Fruit fly (Drosophila melanogaster) Kc167 (cell line): Measurements from ENCODE around the gene Nedd4.

ENCODE experiments used
- Myc ChIP-seq: fragments of >200 bp; optimal IDR thresholded peaks from 2 replicates; lab custom pipeline; 2017; ENCODE audit warnings: missing external identifiers
- Sin3A ChIP-seq: fragments of >200 bp; optimal IDR thresholded peaks from 2 replicates; lab custom pipeline; 2018; ENCODE audit warnings: missing external identifiers
- h ChIP-seq: fragments of >200 bp; optimal IDR thresholded peaks from 3 replicates; lab custom pipeline; 2018; ENCODE audit warnings: missing external identifiers
- insv ChIP-seq: fragments of >200 bp; optimal IDR thresholded peaks from 3 replicates; lab custom pipeline; 2018; ENCODE audit warnings: missing external identifiers
- psq ChIP-seq: fragments of >200 bp; optimal IDR thresholded peaks from 2 replicates; lab custom pipeline; 2017; ENCODE audit warnings: missing external identifiers
- ttk ChIP-seq: sonication (Bioruptor generic); optimal IDR thresholded peaks from 2 replicates; lab custom pipeline; 2017; ENCODE audit warnings: missing external identifiers

dm6 chr3L:17569737-17570546 is 40.1 kb downstream of the Nedd4 start:
- TF ChIP-seq insv (lab: Kevin White, UChicago): no peak
- TF ChIP-seq Myc (lab: Kevin White, UChicago): no peak
- TF ChIP-seq psq (lab: Kevin White, UChicago): no peak
- TF ChIP-seq h (lab: Kevin White, UChicago): no peak
- no peak for TF ChIP-seq ttk
- no peak for TF ChIP-seq Sin3A
